Fruit fly (Drosophila melanogaster): Measurements from ENCODE around the gene CG6454.

DNA sequence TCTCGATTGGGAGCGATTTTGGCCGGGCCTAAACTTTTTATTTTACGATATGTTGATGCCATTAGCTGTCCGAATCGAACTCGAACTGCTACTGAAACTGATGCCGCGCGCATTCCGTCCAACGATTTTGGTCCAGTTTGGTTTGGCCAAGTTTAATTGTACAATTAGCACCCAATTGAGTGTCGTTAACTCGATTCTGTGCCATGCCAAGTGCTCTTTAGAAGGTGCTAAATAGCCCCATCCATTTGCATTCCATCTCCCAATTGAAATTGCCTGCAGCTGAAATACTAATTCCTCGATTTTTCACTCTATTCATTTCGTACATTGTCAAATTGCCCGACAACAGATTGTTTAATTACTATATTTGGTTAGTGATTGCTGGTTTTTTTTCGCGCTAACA is 26.6 kb downstream of the CG6454 start, which contains the start of gene CG17781:
- TF ChIP-seq Jra (GFP tag; optimal IDR thresholded peaks at IDR 0.05) = no peak
- no peak for TF ChIP-seq Hr83 (GFP tag; optimal IDR thresholded peaks at IDR 0.05; ENCODE audit: poor library complexity, severe bottlenecking)
- no peak for TF ChIP-seq sv (GFP tag; optimal IDR thresholded peaks at IDR 0.05)
- TF ChIP-seq Dfd (GFP tag; optimal IDR thresholded peaks at IDR 0.05) = no peak
